Worm (Caenorhabditis elegans) whole organism, young adult: ENCODE measurements around the gene best-2.

Source experiments
- C17E4.6 ChIP-seq: fragments of 200-800 bp; sonication (Bioruptor generic); IDR thresholded peaks from 2 replicates; pipeline ENCODE4 v1.3.6; 2022; ENCODE audit warnings: missing genetic modification reagents, missing genetic modification characterization, missing compliant biosample characterization
- T07F8.4 ChIP-seq: sonication (generic microtip); optimal IDR thresholded peaks from 2 replicates; lab custom pipeline; 2016; ENCODE audit warnings: mild to moderate bottlenecking, missing genetic modification characterization, moderate library complexity, missing compliant biosample characterization
- cebp-1 ChIP-seq, 2 experiments: fragments of 200-800 bp in 1 of 2; sonication (Bioruptor generic) in 1 of 2; sonication (generic microtip) in 1 of 2; IDR thresholded peaks in 1 of 2; optimal IDR thresholded peaks in 1 of 2; 2 replicates each; pipeline versions ENCODE4 v1.3.6 to Lab custom; 2017 to 2022; ENCODE audit warnings: missing compliant biosample characterization in 2 of 2, missing genetic modification characterization in 2 of 2, mild to moderate bottlenecking in 1 of 2, missing genetic modification reagents in 1 of 2, moderate library complexity in 1 of 2
- cebp-2 ChIP-seq: fragments of 200-800 bp; sonication (Bioruptor generic); IDR thresholded peaks from 2 replicates; pipeline ENCODE4 v1.3.6; 2022; ENCODE audit warnings: missing genetic modification characterization, missing compliant biosample characterization
- fkh-3 ChIP-seq: sonication (generic microtip); optimal IDR thresholded peaks from 2 replicates; lab custom pipeline; 2016; ENCODE audit warnings: mild to moderate bottlenecking, missing genetic modification characterization, missing compliant biosample characterization
- gei-17 ChIP-seq: fragments of 200-800 bp; sonication (Bioruptor generic); optimal IDR thresholded peaks from 2 replicates; lab custom pipeline; 2018; ENCODE audit warnings: mild to moderate bottlenecking, missing genetic modification characterization, missing compliant biosample characterization
- him-1 ChIP-seq: sonication (generic microtip); optimal IDR thresholded peaks from 2 replicates; lab custom pipeline; 2016; ENCODE audit warnings: missing genotype, missing genetic modification reagents, missing genetic modification characterization, missing compliant biosample characterization
- madf-3 ChIP-seq: fragments of 200-800 bp; sonication (Bioruptor generic); IDR thresholded peaks from 2 replicates; pipeline ENCODE4 v1.3.6; 2022; ENCODE audit warnings: missing genetic modification reagents, missing genetic modification characterization, missing compliant biosample characterization
- nhr-120 ChIP-seq: fragments of 200-800 bp; sonication (Bioruptor generic); IDR thresholded peaks from 2 replicates; pipeline ENCODE4 v1.3.6; 2022; ENCODE audit warnings: missing genetic modification characterization, missing compliant biosample characterization
- unc-62 ChIP-seq: fragments of 150-350 bp; optimal IDR thresholded peaks from 2 replicates; lab custom pipeline; 2014; ENCODE audit warnings: missing biosample characterization, missing genetic modification reagents, missing genetic modification characterization
- ztf-6 ChIP-seq: fragments of 200-800 bp; sonication (Bioruptor generic); IDR thresholded peaks from 2 replicates; pipeline ENCODE4 v1.3.6; 2022; ENCODE audit warnings: missing genetic modification reagents, missing genetic modification characterization, missing compliant biosample characterization

ce11 chrIV:13066044-13066443 lies 46.8 kb downstream of the best-2 start:
- TF ChIP-seq ztf-6 (GFP tag; lab: Robert Waterston, UW): no peak
- TF ChIP-seq madf-3 (GFP tag; lab: Robert Waterston, UW): no peak
- no peak for TF ChIP-seq C17E4.6 (GFP tag; lab: Robert Waterston, UW)
- TF ChIP-seq cebp-1 (GFP tag; IDR thresholded peaks at IDR 0.05; lab: Robert Waterston, UW): no peak
- no peak for TF ChIP-seq cebp-1 (tag; optimal IDR thresholded peaks at IDR 0.05; lab: Kevin White, UChicago)
- TF ChIP-seq T07F8.4 (tag; lab: Kevin White, UChicago): no peak
- no peak for TF ChIP-seq unc-62 (GFP tag; lab: Kevin White, UChicago)
- TF ChIP-seq cebp-2 (GFP tag; lab: Robert Waterston, UW): peak; percentile 81; the same call in 1 of the 2 replicates
- no peak for TF ChIP-seq nhr-120 (GFP tag; lab: Robert Waterston, UW)
- no peak for TF ChIP-seq him-1
- no peak for TF ChIP-seq fkh-3 (tag; lab: Kevin White, UChicago)
- no peak for TF ChIP-seq gei-17 (GFP tag; lab: Kevin White, UChicago)
